Fruit fly (Drosophila melanogaster): ENCODE results near the gene TwdlY.

Gene TwdlY

dm6 chrX:16772882-16773827, 38.4 kb downstream of the TwdlY start (continued):
- TF ChIP-seq chif (GFP tag; optimal IDR thresholded peaks at IDR 0.05), result peak; percentile 30 to 55
- no peak for TF ChIP-seq CG7928 (GFP tag; optimal IDR thresholded peaks at IDR 0.05)
- TF ChIP-seq CG2678 (tag; optimal IDR thresholded peaks at IDR 0.05), result peak; percentile 42
- no peak for TF ChIP-seq Hey (tag; optimal IDR thresholded peaks at IDR 0.05)
- TF ChIP-seq Antp (GFP tag; optimal IDR thresholded peaks at IDR 0.05), result peak; percentile 67
- TF ChIP-seq cg (GFP tag; optimal IDR thresholded peaks at IDR 0.05), result no peak
- TF ChIP-seq YL-1 (GFP tag; optimal IDR thresholded peaks at IDR 0.05), result no peak
- peak; percentile 36 for TF ChIP-seq CG8388 (GFP tag; optimal IDR thresholded peaks at IDR 0.05)
- peak; percentile 39 for TF ChIP-seq en (GFP tag; optimal IDR thresholded peaks at IDR 0.05)
- peak; percentile 70 for TF ChIP-seq Rx (GFP tag; IDR thresholded peaks at IDR 0.05)
- TF ChIP-seq CG16863 (GFP tag; optimal IDR thresholded peaks at IDR 0.05), result peak; percentile 43
- peak; percentile 62; the same call in 1 of the 2 replicates for TF ChIP-seq dati (GFP tag; IDR thresholded peaks at IDR 0.05)
- peak; percentile 47; the same call in 1 of the 2 replicates for TF ChIP-seq ssp (GFP tag; IDR thresholded peaks at IDR 0.05)
- peak; percentile 70; the same call in 1 of the 3 replicates for TF ChIP-seq CG2199 (GFP tag; IDR thresholded peaks at IDR 0.05)
- peak; percentile 90 for TF ChIP-seq Xrp1 (GFP tag; IDR thresholded peaks at IDR 0.05)
- TF ChIP-seq tup (GFP tag; optimal IDR thresholded peaks at IDR 0.05), result peak; percentile 23
- peak; percentile 65; the same call in 1 of the 3 replicates for TF ChIP-seq CG11695 (GFP tag; IDR thresholded peaks at IDR 0.05)
- TF ChIP-seq CG18619 (GFP tag; optimal IDR thresholded peaks at IDR 0.05), result no peak
- TF ChIP-seq fd96Cb (tag; optimal IDR thresholded peaks at IDR 0.05), result peak; percentile 59
- TF ChIP-seq CG11560 (tag; IDR thresholded peaks at IDR 0.05), result no peak
- TF ChIP-seq hkb (optimal IDR thresholded peaks at IDR 0.05), result no peak
- TF ChIP-seq hkb (GFP tag; IDR thresholded peaks at IDR 0.05), result peak; percentile 75
- peak; percentile 61 for TF ChIP-seq Dad (GFP tag; optimal IDR thresholded peaks at IDR 0.05)
- TF ChIP-seq ken (GFP tag; IDR thresholded peaks at IDR 0.05), result peak; percentile 46; the same call in 1 of the 3 replicates
- peak; percentile 43; the same call in 2 of the 3 replicates for TF ChIP-seq B-H1 (GFP tag; IDR thresholded peaks at IDR 0.05)
- no peak for TF ChIP-seq CG5953 (GFP tag; IDR thresholded peaks at IDR 0.05)
- peak; percentile 66 for TF ChIP-seq croc (GFP tag; conservative IDR thresholded peaks at IDR 0.05)
- peak; percentile 64 for TF ChIP-seq Side (GFP tag; optimal IDR thresholded peaks at IDR 0.05)
- TF ChIP-seq CG1603 (tag; optimal IDR thresholded peaks at IDR 0.05), result peak; percentile 72
- TF ChIP-seq CG30431 (GFP tag; optimal IDR thresholded peaks at IDR 0.05), result peak; percentile 46
- no peak for TF ChIP-seq TFAM (GFP tag; optimal IDR thresholded peaks at IDR 0.05)
- 0 out of 2 replicates have a peak, but pooled peaks have one; percentile 25 for TF ChIP-seq MBD-R2 (GFP tag; IDR thresholded peaks at IDR 0.05)
- TF ChIP-seq zfh1 (GFP tag; IDR thresholded peaks at IDR 0.05), result peak; percentile 89
- TF ChIP-seq CG12071 (GFP tag; optimal IDR thresholded peaks at IDR 0.05), result peak; percentile 7
- TF ChIP-seq D (optimal IDR thresholded peaks at IDR 0.05), result no peak
- TF ChIP-seq D (GFP tag; optimal IDR thresholded peaks at IDR 0.05), result peak; percentile 70
- peak; percentile 43 for TF ChIP-seq unpg (GFP tag; optimal IDR thresholded peaks at IDR 0.05)
- TF ChIP-seq Nf-YA (GFP tag; IDR thresholded peaks at IDR 0.05), result peak; percentile 48; the same call in 1 of the 2 replicates
- TF ChIP-seq scrt (GFP tag; optimal IDR thresholded peaks at IDR 0.05), result no peak
- TF ChIP-seq dimm (GFP tag; IDR thresholded peaks at IDR 0.05), result peak; percentile 27; the same call in 1 of the 2 replicates
- TF ChIP-seq Hmr (GFP tag; optimal IDR thresholded peaks at IDR 0.05), result no peak
- TF ChIP-seq CG30403 (GFP tag; optimal IDR thresholded peaks at IDR 0.05), result peak; percentile 53
- TF ChIP-seq vfl (GFP tag; optimal IDR thresholded peaks at IDR 0.05), result no peak
- no peak for TF ChIP-seq run (tag; optimal IDR thresholded peaks at IDR 0.05)
- no peak for TF ChIP-seq Sry-β (GFP tag; optimal IDR thresholded peaks at IDR 0.05)
- TF ChIP-seq seq (GFP tag; IDR thresholded peaks at IDR 0.05), result no peak
- no peak for TF ChIP-seq CG15269 (tag; optimal IDR thresholded peaks at IDR 0.05)
- TF ChIP-seq sens-2 (GFP tag; IDR thresholded peaks at IDR 0.05), result peak; percentile 65; the same call in 1 of the 2 replicates
- no peak for TF ChIP-seq BtbVII (GFP tag; optimal IDR thresholded peaks at IDR 0.05)

Measured in whole organism, embryonic.